Worm (Caenorhabditis elegans): ENCODE data around the gene Y56A3A.6.

Gene Y56A3A.6

ce11 chrIII:11847658-11848202 is 30.9 kb downstream of the Y56A3A.6 start, which contains the start of gene mif-1:
mif-1 (plus strand) TSS chrIII:11848152.
- TF ChIP-seq unc-62 (GFP tag; optimal IDR thresholded peaks at IDR 0.05): no peak

ce11 chrIII:11847014-11847413 is 31.6 kb downstream of the Y56A3A.6 start:
- no peak for TF ChIP-seq unc-62 (GFP tag; optimal IDR thresholded peaks at IDR 0.05)

- no peak for TF ChIP-seq unc-62 (GFP tag; optimal IDR thresholded peaks at IDR 0.05)
Observed at ce11 chrIII:11846365-11846764, 32.2 kb downstream of the Y56A3A.6 start, which contains the start of gene ntl-3. ntl-3 (minus strand) TSS chrIII:11846465.

ce11 chrIII:11843007-11843406 is 35.6 kb downstream of the Y56A3A.6 start:
- TF ChIP-seq unc-62 (GFP tag; optimal IDR thresholded peaks at IDR 0.05): no peak

- no peak for TF ChIP-seq unc-62 (GFP tag; optimal IDR thresholded peaks at IDR 0.05)
Observed at ce11 chrIII:11841728-11842127, 36.9 kb downstream of the Y56A3A.6 start.

- no peak for TF ChIP-seq unc-62 (GFP tag; optimal IDR thresholded peaks at IDR 0.05)
Observed at ce11 chrIII:11836734-11837133, 41.9 kb downstream of the Y56A3A.6 start.

ce11 chrIII:11836054-11836453 is 42.5 kb downstream of the Y56A3A.6 start:
- no peak for TF ChIP-seq unc-62 (GFP tag; optimal IDR thresholded peaks at IDR 0.05)

ce11 chrIII:11834783-11835182 is 43.8 kb downstream of the Y56A3A.6 start:
- no peak for TF ChIP-seq unc-62 (GFP tag; optimal IDR thresholded peaks at IDR 0.05)

ce11 chrIII:11834168-11834567 is 44.4 kb downstream of the Y56A3A.6 start:
- no peak for TF ChIP-seq unc-62 (GFP tag; optimal IDR thresholded peaks at IDR 0.05)

- TF ChIP-seq unc-62 (GFP tag; optimal IDR thresholded peaks at IDR 0.05): no peak
Observed at ce11 chrIII:11833449-11833848, 45.2 kb downstream of the Y56A3A.6 start.

ce11 chrIII:11830522-11831489 is 47.8 kb downstream of the Y56A3A.6 start:
- TF ChIP-seq unc-62 (GFP tag; optimal IDR thresholded peaks at IDR 0.05): no peak

- TF ChIP-seq unc-62 (GFP tag; optimal IDR thresholded peaks at IDR 0.05): no peak
Observed at ce11 chrIII:11829585-11830195, 48.9 kb downstream of the Y56A3A.6 start.

ce11 chrIII:11829062-11829461 is 49.5 kb downstream of the Y56A3A.6 start:
- no peak for TF ChIP-seq unc-62 (GFP tag; optimal IDR thresholded peaks at IDR 0.05)

- no peak for TF ChIP-seq unc-62 (GFP tag; optimal IDR thresholded peaks at IDR 0.05)
Observed at ce11 chrIII:11826118-11826517, 52.5 kb downstream of the Y56A3A.6 start, which contains the start of gene rsp-8. rsp-8 (plus strand) TSS chrIII:11826418.

- no peak for TF ChIP-seq unc-62 (GFP tag; optimal IDR thresholded peaks at IDR 0.05)
Observed at ce11 chrIII:11825654-11826053, 52.9 kb downstream of the Y56A3A.6 start.

ce11 chrIII:11824580-11824979 is 54.0 kb downstream of the Y56A3A.6 start:
- no peak for TF ChIP-seq unc-62 (GFP tag; optimal IDR thresholded peaks at IDR 0.05)
